Fruit fly (Drosophila melanogaster) whole organism, embryonic: ENCODE results near the gene sra.
A peak's percentile ranks its signal among the peaks of the same experiment; 100 is the strongest.

ENCODE experiments used
- Adf1 ChIP-seq: fragments of 200-800 bp; sonication (Bioruptor generic); IDR thresholded peaks from 2 replicates; pipeline ENCODE4 v1.3.6; 2022; ENCODE audit warnings: missing biosample characterization, missing genetic modification characterization
- CG10462 ChIP-seq: fragments of 200-800 bp; sonication (Bioruptor generic); optimal IDR thresholded peaks from 2 replicates; lab custom pipeline; 2016; ENCODE audit warnings: missing biosample characterization, missing genetic modification characterization
- CG11247 ChIP-seq: fragments of 200-800 bp; sonication (Bioruptor generic); IDR thresholded peaks from 2 replicates; pipeline ENCODE4 v1.3.6; 2022; ENCODE audit warnings: missing biosample characterization, missing genetic modification characterization
- CG13894 ChIP-seq: fragments of 200-800 bp; sonication (Bioruptor generic); optimal IDR thresholded peaks from 3 replicates; lab custom pipeline; 2018; ENCODE audit warnings: missing biosample characterization, mild to moderate bottlenecking, missing genetic modification characterization, moderate library complexity
- CG14014 ChIP-seq: fragments of 200-800 bp; sonication (Bioruptor generic); IDR thresholded peaks from 2 replicates; pipeline ENCODE4 v1.3.6; 2022; ENCODE audit warnings: missing biosample characterization, missing genetic modification characterization
- CG17361 ChIP-seq: fragments of 200-800 bp; sonication (Bioruptor generic); IDR thresholded peaks from 3 replicates; pipeline ENCODE4 v1.3.6; 2022; ENCODE audit warnings: missing biosample characterization, missing genetic modification characterization
- CG2116 ChIP-seq: fragments of 200-800 bp; sonication (Bioruptor generic); optimal IDR thresholded peaks from 3 replicates; lab custom pipeline; 2018; ENCODE audit warnings: missing biosample characterization, mild to moderate bottlenecking, missing genetic modification characterization
- CG3065 ChIP-seq: fragments of 200-800 bp; sonication (Bioruptor generic); optimal IDR thresholded peaks from 2 replicates; lab custom pipeline; 2016; ENCODE audit warnings: missing biosample characterization, missing genetic modification characterization
- CG31441 ChIP-seq: fragments of 200-800 bp; sonication (Bioruptor generic); IDR thresholded peaks from 2 replicates; pipeline ENCODE4 v1.3.6; 2022; ENCODE audit warnings: missing biosample characterization, missing genetic modification characterization
- CG34376 ChIP-seq: fragments of 200-800 bp; sonication (Bioruptor generic); optimal IDR thresholded peaks from 2 replicates; lab custom pipeline; 2018; ENCODE audit warnings: missing biosample characterization, mild to moderate bottlenecking, missing genetic modification characterization
- CG34422 ChIP-seq: fragments of 200-800 bp; sonication (Bioruptor generic); IDR thresholded peaks from 3 replicates; pipeline ENCODE4 v1.3.6; 2022; ENCODE audit warnings: missing biosample characterization, missing genetic modification characterization
- CG6654 ChIP-seq: fragments of 200-800 bp; sonication (Bioruptor generic); optimal IDR thresholded peaks from 2 replicates; lab custom pipeline; 2017; ENCODE audit warnings: missing biosample characterization, mild to moderate bottlenecking, missing genetic modification characterization
- CG6765 ChIP-seq: fragments of 200-800 bp; sonication (Bioruptor generic); optimal IDR thresholded peaks from 3 replicates; lab custom pipeline; 2017; ENCODE audit warnings: missing biosample characterization, mild to moderate bottlenecking, missing genetic modification characterization
- Dad ChIP-seq: fragments of 200-800 bp; sonication (Bioruptor generic); optimal IDR thresholded peaks from 3 replicates; lab custom pipeline; 2016; ENCODE audit warnings: missing biosample characterization, missing genetic modification characterization
- Deaf1 ChIP-seq: fragments of 200-800 bp; optimal IDR thresholded peaks from 3 replicates; lab custom pipeline; 2019; ENCODE audit warnings: missing biosample characterization, mild to moderate bottlenecking, missing genetic modification characterization, moderate library complexity
- Doc2 ChIP-seq: fragments of 200-800 bp; sonication (Bioruptor generic); IDR thresholded peaks from 2 replicates; pipeline ENCODE4 v1.3.6; 2022; ENCODE audit warnings: missing biosample characterization, missing genetic modification characterization
- Drgx ChIP-seq: fragments of 200-800 bp; sonication (Bioruptor generic); IDR thresholded peaks from 2 replicates; pipeline ENCODE4 v1.3.6; 2022; ENCODE audit warnings: missing biosample characterization, missing genetic modification characterization
- Ets65A ChIP-seq: fragments of 200-800 bp; sonication (Bioruptor generic); peaks from one replicate; lab custom pipeline; 2016; ENCODE audit warnings: missing biosample characterization, missing genetic modification characterization
- Fer3 ChIP-seq: fragments of 200-800 bp; sonication (Bioruptor generic); optimal IDR thresholded peaks from 2 replicates; lab custom pipeline; 2018; ENCODE audit warnings: missing biosample characterization, mild to moderate bottlenecking, missing genetic modification characterization, moderate library complexity
- Med ChIP-seq: fragments of 200-800 bp; sonication (Bioruptor generic); peaks from one replicate; lab custom pipeline; 2016; ENCODE audit warnings: missing biosample characterization, missing genetic modification characterization, mild to moderate bottlenecking, inconsistent platforms, moderate library complexity
- Mrtf ChIP-seq: fragments of 200-800 bp; sonication (Bioruptor generic); IDR thresholded peaks from 3 replicates; pipeline ENCODE4 v1.3.6; 2022; ENCODE audit warnings: missing biosample characterization, missing genetic modification characterization
- NfI ChIP-seq: fragments of 200-800 bp; sonication (Bioruptor generic); optimal IDR thresholded peaks from 3 replicates; lab custom pipeline; 2018; ENCODE audit warnings: missing biosample characterization, mild to moderate bottlenecking, missing genetic modification characterization, moderate library complexity
- Optix ChIP-seq: fragments of 200-800 bp; sonication (Bioruptor generic); IDR thresholded peaks from 3 replicates; pipeline ENCODE4 v1.3.6; 2022; ENCODE audit warnings: missing biosample characterization, missing genetic modification characterization
- Stat92E ChIP-seq, 3 experiments: fragments of >200 bp in 2 of 3; fragments of 200-800 bp in 1 of 3; sonication (Bioruptor generic) in 1 of 3; optimal IDR thresholded peaks; 2 replicates each; lab custom pipeline; 2017 to 2019; ENCODE audit warnings: missing biosample characterization in 3 of 3, missing genetic modification characterization in 3 of 3, mild to moderate bottlenecking in 1 of 3, moderate library complexity in 1 of 3
- Vsx1 ChIP-seq: fragments of 200-800 bp; sonication (Bioruptor generic); optimal IDR thresholded peaks from 2 replicates; lab custom pipeline; 2017; ENCODE audit warnings: missing biosample characterization, mild to moderate bottlenecking, missing genetic modification characterization, missing genetic modification reagents
- Xrp1 ChIP-seq: fragments of 200-800 bp; sonication (Bioruptor generic); IDR thresholded peaks from 2 replicates; pipeline ENCODE4 v1.3.6; 2022; ENCODE audit warnings: missing biosample characterization, missing genetic modification characterization
- bsh ChIP-seq, 2 experiments: fragments of 200-800 bp; sonication (Bioruptor generic); optimal IDR thresholded peaks; 2 replicates each; lab custom pipeline; 2017 to 2018; ENCODE audit warnings: mild to moderate bottlenecking in 2 of 2, missing biosample characterization in 2 of 2, missing genetic modification characterization in 2 of 2, moderate library complexity in 1 of 2
- cad ChIP-seq: fragments of >200 bp; optimal IDR thresholded peaks from 2 replicates; lab custom pipeline; 2017; ENCODE audit warnings: missing biosample characterization, missing genetic modification characterization
- disco-r ChIP-seq: fragments of 200-800 bp; sonication (Bioruptor generic); optimal IDR thresholded peaks from 2 replicates; lab custom pipeline; 2016; ENCODE audit warnings: missing biosample characterization, missing genetic modification characterization
- dysf ChIP-seq: fragments of 200-800 bp; sonication (Bioruptor generic); IDR thresholded peaks from 3 replicates; pipeline ENCODE4 v1.3.6; 2022; ENCODE audit warnings: missing biosample characterization, missing genetic modification characterization
- en ChIP-seq: fragments of 200-800 bp; sonication (Bioruptor generic); optimal IDR thresholded peaks from 2 replicates; lab custom pipeline; 2016; ENCODE audit warnings: missing biosample characterization, missing genetic modification characterization
- esg ChIP-seq: fragments of 200-800 bp; sonication (Bioruptor generic); conservative IDR thresholded peaks from 2 replicates; pipeline ENCODE4 v1.3.6; 2022; ENCODE audit warnings: missing biosample characterization, missing genetic modification characterization
- eve ChIP-seq, 2 experiments: fragments of >200 bp; optimal IDR thresholded peaks; 2 replicates each; lab custom pipeline; 2017; ENCODE audit warnings: missing biosample characterization in 2 of 2, missing genetic modification characterization in 2 of 2
- lab ChIP-seq: fragments of 200-800 bp; sonication (Bioruptor generic); optimal IDR thresholded peaks from 3 replicates; lab custom pipeline; 2017; ENCODE audit warnings: missing biosample characterization, missing genetic modification characterization, mild to moderate bottlenecking, moderate library complexity, missing genetic modification reagents
- nom ChIP-seq: fragments of 200-800 bp; sonication (Bioruptor generic); optimal IDR thresholded peaks from 2 replicates; lab custom pipeline; 2017; ENCODE audit warnings: missing biosample characterization, missing genetic modification characterization, mild to moderate bottlenecking, moderate library complexity, missing genetic modification reagents
- oc ChIP-seq: fragments of 200-800 bp; sonication (Bioruptor generic); optimal IDR thresholded peaks from 2 replicates; lab custom pipeline; 2018; ENCODE audit warnings: missing biosample characterization, mild to moderate bottlenecking, missing genetic modification characterization, moderate library complexity
- onecut ChIP-seq: fragments of 200-800 bp; sonication (Bioruptor generic); IDR thresholded peaks from 2 replicates; pipeline ENCODE4 v1.3.6; 2022; ENCODE audit warnings: missing biosample characterization, missing genetic modification characterization
- peb ChIP-seq: fragments of 200-800 bp; sonication (Bioruptor generic); IDR thresholded peaks from 2 replicates; pipeline ENCODE4 v1.3.6; 2022; ENCODE audit warnings: missing biosample characterization, missing genetic modification characterization
- sens ChIP-seq: fragments of 200-800 bp; sonication (Bioruptor generic); peaks from one replicate; lab custom pipeline; 2016; ENCODE audit warnings: missing biosample characterization, missing genetic modification characterization
- sob ChIP-seq: fragments of 200-800 bp; sonication (Bioruptor generic); IDR thresholded peaks from 2 replicates; pipeline ENCODE4 v1.3.6; 2022; ENCODE audit warnings: missing biosample characterization, missing genetic modification characterization
- stwl ChIP-seq: fragments of 200-800 bp; sonication (Bioruptor generic); optimal IDR thresholded peaks from 3 replicates; lab custom pipeline; 2018; ENCODE audit warnings: missing biosample characterization, mild to moderate bottlenecking, missing genetic modification characterization, moderate library complexity
- tna ChIP-seq: fragments of 200-800 bp; sonication (Bioruptor generic); IDR thresholded peaks from 2 replicates; pipeline ENCODE4 v1.3.6; 2022; ENCODE audit warnings: missing biosample characterization, missing genetic modification characterization; ENCODE audit not compliant: partially characterized antibody
- toy ChIP-seq: fragments of 200-800 bp; sonication (Bioruptor generic); IDR thresholded peaks from 2 replicates; pipeline ENCODE4 v1.3.6; 2022; ENCODE audit warnings: missing biosample characterization, missing genetic modification characterization
- ttk ChIP-seq: fragments of 200-800 bp; sonication (Bioruptor generic); IDR thresholded peaks from 2 replicates; pipeline ENCODE4 v2.1.2; 2022; ENCODE audit warnings: missing biosample characterization, missing genetic modification characterization
- twi ChIP-seq: fragments of 200-800 bp; optimal IDR thresholded peaks from 2 replicates; lab custom pipeline; 2019; ENCODE audit warnings: missing biosample characterization, mild to moderate bottlenecking, missing genetic modification characterization, moderate library complexity
- wor ChIP-seq: fragments of 200-800 bp; sonication (Bioruptor generic); IDR thresholded peaks from 2 replicates; pipeline ENCODE4 v1.3.6; 2022; ENCODE audit warnings: missing biosample characterization, missing genetic modification characterization
- z ChIP-seq: fragments of 200-800 bp; sonication (Bioruptor generic); IDR thresholded peaks from 3 replicates; pipeline ENCODE4 v1.3.6; 2022; ENCODE audit warnings: missing biosample characterization, missing genetic modification characterization

The sra gene

dm6 chr3R:16218251-16219030 lies 31.6 kb downstream of the sra start (continued):
- TF ChIP-seq eve (GFP tag; optimal IDR thresholded peaks at IDR 0.05; lab: Kevin White, UChicago) (no peak), Adf1 (GFP tag; lab: Robert Waterston, UW) (peak; percentile 91), CG14014 (GFP tag; lab: Robert Waterston, UW) (no peak), CG31441 (no peak), ttk (0 out of 2 replicates have a peak, but pooled peaks have one; percentile 0), CG10462 (GFP tag; lab: Kevin White, UChicago) (no peak), CG34376 (no peak), tna (GFP tag; lab: Robert Waterston, UW) (no peak), CG3065 (GFP tag; lab: Kevin White, UChicago) (no peak), CG2116 (GFP tag; lab: Kevin White, UChicago) (no peak), Med (GFP tag; lab: Kevin White, UChicago) (peak; percentile 62), CG17361 (no peak)

DNA sequence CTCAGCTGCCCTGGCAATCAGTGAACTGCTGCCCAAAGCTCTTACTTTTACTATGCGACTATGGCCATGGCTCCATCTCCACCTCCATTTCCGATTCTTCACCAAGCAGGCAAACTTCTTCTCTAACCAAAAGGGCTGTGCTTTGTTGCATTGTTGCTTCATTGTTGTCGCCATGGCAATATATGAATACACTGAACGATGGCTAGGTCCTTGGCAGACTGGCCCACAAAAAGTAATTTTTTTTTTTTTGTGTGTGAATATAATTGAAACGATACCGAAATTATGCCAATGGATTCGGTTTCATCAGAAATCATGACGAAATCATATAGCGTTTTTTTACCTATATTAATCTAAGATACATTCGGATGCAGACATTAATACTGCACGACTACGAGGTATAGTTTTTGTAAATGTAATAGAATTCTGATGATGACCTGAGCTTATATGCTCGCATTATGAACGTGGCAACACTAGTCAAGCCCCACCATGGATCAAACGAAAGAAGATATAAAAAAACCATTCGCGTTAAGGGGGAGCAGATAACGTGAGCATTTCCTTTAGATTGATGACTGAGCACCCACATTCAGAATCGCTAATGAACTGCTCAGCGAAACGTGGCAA lies 33.4 kb downstream of the sra start:
- peak; percentile 64 for TF ChIP-seq sens (GFP tag; lab: Kevin White, UChicago)
- peak; percentile 28 for TF ChIP-seq Med (GFP tag; lab: Kevin White, UChicago)
- no peak for TF ChIP-seq z (GFP tag; lab: Robert Waterston, UW)
- peak; percentile 44 for TF ChIP-seq stwl (tag; lab: Kevin White, UChicago)
- TF ChIP-seq Ets65A (GFP tag; lab: Kevin White, UChicago), result peak; percentile 86
- 0 out of 2 replicates have a peak, but pooled peaks have one; percentile 25 for TF ChIP-seq Drgx (GFP tag; lab: Robert Waterston, UW)

DNA sequence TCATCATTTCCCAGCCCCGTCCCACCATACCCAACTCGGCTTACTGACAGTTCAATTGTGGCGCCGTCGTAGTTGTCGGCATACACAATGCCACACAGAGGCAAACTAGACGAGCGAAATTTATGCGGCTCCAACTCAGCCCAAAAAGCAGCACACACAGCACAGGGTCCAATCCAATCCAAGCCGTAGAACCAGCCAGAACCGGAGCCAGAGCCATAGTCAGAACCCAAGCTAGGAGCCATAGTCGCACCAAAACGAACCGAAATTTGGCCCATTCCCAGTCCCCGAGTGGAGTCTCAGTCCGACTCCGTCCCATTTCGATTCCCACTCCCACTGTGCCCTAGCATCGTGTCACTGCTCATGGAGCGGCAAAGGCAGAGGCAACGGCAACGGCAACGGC lies 34.1 kb downstream of the sra start:
- TF ChIP-seq Mrtf (GFP tag; lab: Robert Waterston, UW) (no peak), Doc2 (GFP tag; lab: Robert Waterston, UW) (no peak), CG6654 (GFP tag; lab: Kevin White, UChicago) (no peak), toy (GFP tag; lab: Robert Waterston, UW) (no peak), oc (tag; lab: Kevin White, UChicago) (no peak), CG11247 (GFP tag; lab: Robert Waterston, UW) (no peak), Vsx1 (GFP tag; lab: Kevin White, UChicago) (no peak), Fer3 (tag; lab: Kevin White, UChicago) (no peak), lab (peak; percentile 7), CG34422 (GFP tag; lab: Robert Waterston, UW) (no peak), twi (tag; lab: Kevin White, UChicago) (no peak), CG6765 (GFP tag; lab: Kevin White, UChicago) (peak; percentile 14), onecut (GFP tag; lab: Robert Waterston, UW) (no peak), peb (GFP tag; lab: Robert Waterston, UW) (no peak), esg (GFP tag; lab: Robert Waterston, UW) (no peak), Dad (no peak), Stat92E (GFP tag; optimal IDR thresholded peaks at IDR 0.05; lab: Kevin White, UChicago) (no peak), sob (GFP tag; lab: Robert Waterston, UW) (no peak), en (GFP tag; lab: Kevin White, UChicago) (no peak), cad (no peak), nom (no peak), NfI (GFP tag; lab: Kevin White, UChicago) (no peak), wor (GFP tag; lab: Robert Waterston, UW) (no peak), Deaf1 (tag; lab: Kevin White, UChicago) (no peak), Optix (GFP tag; lab: Robert Waterston, UW) (no peak), Xrp1 (GFP tag; lab: Robert Waterston, UW) (no peak), dysf (GFP tag; lab: Robert Waterston, UW) (peak; percentile 6; the same call in 1 of the 3 replicates), CG13894 (tag; lab: Kevin White, UChicago) (peak; percentile 84), disco-r (GFP tag; lab: Kevin White, UChicago) (no peak), bsh (GFP tag; optimal IDR thresholded peaks at IDR 0.05; lab: Kevin White, UChicago) (no peak), Med (GFP tag; lab: Kevin White, UChicago) (peak; percentile 48)
